Fruit fly (Drosophila melanogaster) whole organism, prepupa: Measurements from ENCODE around the gene CG6118.
A peak's percentile ranks its signal among the peaks of the same experiment; 100 is the strongest.

Source experiments
- CG15336 ChIP-seq: fragments of 200-800 bp; sonication (Bioruptor generic); IDR thresholded peaks from 2 replicates; pipeline ENCODE4 v1.3.6; 2022; ENCODE audit warnings: missing biosample characterization, missing genetic modification characterization
- CG16779 ChIP-seq: fragments of 200-800 bp; sonication (Bioruptor generic); optimal IDR thresholded peaks from 3 replicates; lab custom pipeline; 2017; ENCODE audit warnings: missing biosample characterization, mild to moderate bottlenecking, missing genetic modification characterization
- CG3032 ChIP-seq: fragments of 200-800 bp; optimal IDR thresholded peaks from 2 replicates; lab custom pipeline; 2019; ENCODE audit warnings: missing biosample characterization, mild to moderate bottlenecking, missing genetic modification characterization, moderate library complexity
- CG6854 ChIP-seq: fragments of 200-800 bp; sonication (Bioruptor generic); optimal IDR thresholded peaks from 2 replicates; lab custom pipeline; 2017; ENCODE audit warnings: missing biosample characterization, mild to moderate bottlenecking, missing genetic modification characterization
- CG9139 ChIP-seq: fragments of 200-800 bp; sonication (Bioruptor generic); optimal IDR thresholded peaks from 3 replicates; lab custom pipeline; 2017; ENCODE audit warnings: missing biosample characterization, mild to moderate bottlenecking, missing genetic modification characterization
- Eip93F ChIP-seq: fragments of 200-800 bp; sonication (Bioruptor generic); optimal IDR thresholded peaks from 2 replicates; lab custom pipeline; 2016; ENCODE audit warnings: missing biosample characterization, mild to moderate bottlenecking, missing genetic modification characterization
- Ets96B ChIP-seq: fragments of 200-800 bp; optimal IDR thresholded peaks from 2 replicates; lab custom pipeline; 2019; ENCODE audit warnings: missing biosample characterization, mild to moderate bottlenecking, missing genetic modification characterization, moderate library complexity
- Gug ChIP-seq: fragments of 200-800 bp; sonication (Bioruptor generic); IDR thresholded peaks from 2 replicates; pipeline ENCODE4 v1.3.6; 2022; ENCODE audit warnings: missing biosample characterization, missing genetic modification characterization
- Hr38 ChIP-seq: sonication (Bioruptor generic); optimal IDR thresholded peaks from 2 replicates; lab custom pipeline; 2016; ENCODE audit warnings: missing biosample characterization, missing genetic modification characterization
- Smox ChIP-seq: fragments of 200-800 bp; sonication (Bioruptor generic); optimal IDR thresholded peaks from 3 replicates; lab custom pipeline; 2016; ENCODE audit warnings: missing biosample characterization, missing genetic modification characterization
- Sox14 ChIP-seq: fragments of 200-800 bp; sonication (Bioruptor generic); optimal IDR thresholded peaks from 3 replicates; lab custom pipeline; 2016; ENCODE audit warnings: missing biosample characterization, missing genetic modification characterization
- salr ChIP-seq, 2 experiments: fragments of 200-800 bp; sonication (Bioruptor generic); optimal IDR thresholded peaks; 3 replicates each; lab custom pipeline; 2016 to 2018; ENCODE audit warnings: missing biosample characterization in 2 of 2, missing genetic modification characterization in 2 of 2, mild to moderate bottlenecking in 1 of 2
- topi ChIP-seq: fragments of 200-800 bp; sonication (Bioruptor generic); optimal IDR thresholded peaks from 3 replicates; lab custom pipeline; 2016; ENCODE audit warnings: missing biosample characterization, missing genetic modification characterization

- TF ChIP-seq CG6854 (GFP tag; lab: Kevin White, UChicago) (peak; percentile 42), CG9139 (GFP tag; lab: Kevin White, UChicago) (no peak), Eip93F (no peak), Ets96B (tag; lab: Kevin White, UChicago) (no peak), CG3032 (tag; lab: Kevin White, UChicago) (no peak), CG15336 (no peak), Gug (no peak), Smox (no peak), salr (GFP tag; optimal IDR thresholded peaks at IDR 0.05; lab: Kevin White, UChicago) (no peak), Hr38 (no peak), Sox14 (GFP tag; lab: Kevin White, UChicago) (no peak), topi (no peak), CG16779 (tag; lab: Kevin White, UChicago) (no peak)
Observed at dm6 chr3R:15434676-15435075, at the start of gene CG6118.
